Worm (Caenorhabditis elegans): Measurements from ENCODE around the gene skih-2.

- no peak for TF ChIP-seq fkh-10 (GFP tag; optimal IDR thresholded peaks at IDR 0.05)
- no peak for TF ChIP-seq mep-1 (tag; optimal IDR thresholded peaks at IDR 0.05)
- no peak for TF ChIP-seq ztf-4 (tag; optimal IDR thresholded peaks at IDR 0.05)
- no peak for TF ChIP-seq fos-1 (tag; optimal IDR thresholded peaks at IDR 0.05)
Observed at ce11 chrIV:11159886-11160285, 17.7 kb upstream of the skih-2 start, which contains the start of gene mboa-4.

Data from whole organism, L1 larva.